Worm (Caenorhabditis elegans) whole organism, L2 larva: ENCODE results near the gene str-178.

Experiments
- Y55F3AM.14 ChIP-seq: fragments of 200-800 bp; sonication (Bioruptor generic); optimal IDR thresholded peaks from 2 replicates; lab custom pipeline; 2018; ENCODE audit warnings: mild to moderate bottlenecking, missing genetic modification characterization, missing compliant biosample characterization
- aly-2 ChIP-seq: fragments of 150-350 bp; optimal IDR thresholded peaks from 2 replicates; lab custom pipeline; 2014; ENCODE audit warnings: missing biosample characterization, missing genetic modification characterization
- ama-1 ChIP-seq: fragments of 150-350 bp; optimal IDR thresholded peaks from 2 replicates; lab custom pipeline; 2018; ENCODE audit warnings: inconsistent platforms
- blmp-1 ChIP-seq: sonication (generic microtip); optimal IDR thresholded peaks from 2 replicates; lab custom pipeline; 2017; ENCODE audit warnings: missing genetic modification characterization, mild to moderate bottlenecking, missing compliant biosample characterization, antibody characterized with exemption, moderate library complexity; ENCODE audit not compliant: insufficient read depth
- ceh-16 ChIP-seq: fragments of 150-350 bp; optimal IDR thresholded peaks from 2 replicates; lab custom pipeline; 2014; ENCODE audit warnings: missing biosample characterization, missing genetic modification characterization
- ceh-82 ChIP-seq: fragments of 150-350 bp; optimal IDR thresholded peaks from 2 replicates; lab custom pipeline; 2014; ENCODE audit warnings: missing biosample characterization, missing genetic modification characterization
- lin-39 ChIP-seq: fragments of 150-350 bp; optimal IDR thresholded peaks from 2 replicates; lab custom pipeline; 2014; ENCODE audit warnings: missing biosample characterization, missing genetic modification reagents, missing genetic modification characterization
- nhr-77 ChIP-seq: fragments of 150-350 bp; optimal IDR thresholded peaks from 2 replicates; lab custom pipeline; 2014; ENCODE audit warnings: missing biosample characterization, missing genetic modification characterization
- skn-1 ChIP-seq: sonication (generic microtip); optimal IDR thresholded peaks from 2 replicates; lab custom pipeline; 2017; ENCODE audit warnings: missing biosample characterization, missing genetic modification characterization
- unc-62 ChIP-seq: fragments of 150-350 bp; optimal IDR thresholded peaks from 2 replicates; lab custom pipeline; 2014; ENCODE audit warnings: missing biosample characterization, missing genetic modification reagents, missing genetic modification characterization
- ztf-11 ChIP-seq: sonication (generic microtip); optimal IDR thresholded peaks from 2 replicates; lab custom pipeline; 2017; ENCODE audit warnings: missing biosample characterization, missing genetic modification characterization

DNA sequence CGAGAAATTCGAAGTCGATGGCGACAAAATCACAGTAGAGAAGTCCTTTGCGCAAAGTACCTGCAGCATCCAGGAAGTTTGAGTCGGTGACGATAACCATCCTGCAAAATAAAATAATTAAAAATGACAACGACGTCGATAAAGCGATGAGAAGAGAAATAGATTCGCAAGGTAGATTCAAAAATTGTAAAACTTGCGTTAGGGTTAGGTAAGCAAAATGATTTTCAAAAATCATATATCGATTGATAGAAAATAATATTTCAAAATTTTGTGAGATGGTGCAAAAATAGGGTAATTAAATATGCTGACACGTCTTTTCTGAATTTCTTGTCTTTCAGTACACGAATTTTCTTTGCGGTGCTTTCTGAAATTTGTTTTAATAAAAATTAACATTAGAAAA lies 21.2 kb downstream of the str-178 start, which contains the start of gene parn-1:
- no peak for TF ChIP-seq ceh-82 (tag; lab: Kevin White, UChicago)
- TF ChIP-seq ceh-16 (tag; lab: Kevin White, UChicago), result no peak
- TF ChIP-seq ama-1, result no peak
- no peak for TF ChIP-seq lin-39 (tag; lab: Kevin White, UChicago)
- no peak for TF ChIP-seq skn-1
- TF ChIP-seq ztf-11 (tag; lab: Kevin White, UChicago), result no peak
- no peak for TF ChIP-seq Y55F3AM.14 (GFP tag; lab: Kevin White, UChicago)
- no peak for TF ChIP-seq unc-62
- no peak for TF ChIP-seq blmp-1 (tag; lab: Kevin White, UChicago)
- no peak for TF ChIP-seq aly-2 (tag; lab: Kevin White, UChicago)
- TF ChIP-seq nhr-77 (tag; lab: Kevin White, UChicago), result no peak
